Worm (Caenorhabditis elegans) whole organism, young adult: ENCODE results near the gene F22E5.8.

ENCODE experiments used
- F22D6.2 ChIP-seq: sonication (generic microtip); optimal IDR thresholded peaks from 2 replicates; lab custom pipeline; 2016; ENCODE audit warnings: mild to moderate bottlenecking, missing genetic modification characterization, missing compliant biosample characterization
- F49E8.2 ChIP-seq: sonication (generic microtip); optimal IDR thresholded peaks from 3 replicates; lab custom pipeline; 2017; ENCODE audit warnings: missing genetic modification characterization, mild to moderate bottlenecking, missing compliant biosample characterization, antibody characterized with exemption, moderate library complexity; ENCODE audit not compliant: insufficient read depth
- F52B5.7 ChIP-seq: sonication (generic microtip); optimal IDR thresholded peaks from 2 replicates; lab custom pipeline; 2016; ENCODE audit warnings: mild to moderate bottlenecking, missing genetic modification characterization, missing compliant biosample characterization
- Y67H2A.10 ChIP-seq: fragments of 200-800 bp; sonication (Bioruptor generic); conservative IDR thresholded peaks from 2 replicates; pipeline ENCODE4 v1.3.6; 2022; ENCODE audit warnings: missing genetic modification reagents, missing genetic modification characterization, missing compliant biosample characterization
- ZK185.1 ChIP-seq: sonication (generic microtip); optimal IDR thresholded peaks from 2 replicates; lab custom pipeline; 2016; ENCODE audit warnings: mild to moderate bottlenecking, missing genetic modification characterization, missing compliant biosample characterization; ENCODE audit not compliant: poor library complexity, severe bottlenecking
- ceh-58 ChIP-seq: fragments of 200-800 bp; sonication (Bioruptor generic); IDR thresholded peaks from 2 replicates; pipeline ENCODE4 v1.3.6; 2022; ENCODE audit warnings: missing genetic modification characterization, missing compliant biosample characterization
- ceh-91 ChIP-seq: fragments of 200-800 bp; sonication (Bioruptor generic); IDR thresholded peaks from 2 replicates; pipeline ENCODE4 v1.3.6; 2022; ENCODE audit warnings: missing genetic modification reagents, missing genetic modification characterization, missing compliant biosample characterization
- efl-1 ChIP-seq: fragments of 150-350 bp; optimal IDR thresholded peaks from 2 replicates; lab custom pipeline; 2014; ENCODE audit warnings: missing biosample characterization, missing genetic modification reagents, missing genetic modification characterization
- him-1 ChIP-seq: sonication (generic microtip); optimal IDR thresholded peaks from 2 replicates; lab custom pipeline; 2016; ENCODE audit warnings: missing genotype, missing genetic modification reagents, missing genetic modification characterization, missing compliant biosample characterization
- hrde-1 ChIP-seq: sonication (generic microtip); optimal IDR thresholded peaks from 2 replicates; lab custom pipeline; 2016; ENCODE audit warnings: missing genetic modification characterization, mild to moderate bottlenecking, missing compliant biosample characterization, moderate library complexity, missing genotype, missing genetic modification reagents, borderline replicate concordance
- let-526 ChIP-seq: fragments of 200-800 bp; sonication (Bioruptor generic); IDR thresholded peaks from 2 replicates; pipeline ENCODE4 v1.3.6; 2022; ENCODE audit warnings: missing genetic modification reagents, missing genetic modification characterization, missing compliant biosample characterization
- lin-26 ChIP-seq: fragments of 200-800 bp; sonication (Bioruptor generic); IDR thresholded peaks from 2 replicates; pipeline ENCODE4 v1.3.6; 2022; ENCODE audit warnings: missing genetic modification reagents, missing genetic modification characterization, missing compliant biosample characterization
- lin-35 ChIP-seq, 3 experiments: fragments of 150-350 bp in 2 of 3; sonication (generic microtip) in 1 of 3; optimal IDR thresholded peaks; 2 replicates each; lab custom pipeline; 2014 to 2018; ENCODE audit warnings: missing biosample characterization in 3 of 3, missing genetic modification characterization in 3 of 3, missing genetic modification reagents in 3 of 3
- sea-2 ChIP-seq: fragments of 200-800 bp; sonication (Bioruptor generic); IDR thresholded peaks from 2 replicates; pipeline ENCODE4 v1.3.6; 2022; ENCODE audit warnings: missing genetic modification characterization, missing compliant biosample characterization

DNA sequence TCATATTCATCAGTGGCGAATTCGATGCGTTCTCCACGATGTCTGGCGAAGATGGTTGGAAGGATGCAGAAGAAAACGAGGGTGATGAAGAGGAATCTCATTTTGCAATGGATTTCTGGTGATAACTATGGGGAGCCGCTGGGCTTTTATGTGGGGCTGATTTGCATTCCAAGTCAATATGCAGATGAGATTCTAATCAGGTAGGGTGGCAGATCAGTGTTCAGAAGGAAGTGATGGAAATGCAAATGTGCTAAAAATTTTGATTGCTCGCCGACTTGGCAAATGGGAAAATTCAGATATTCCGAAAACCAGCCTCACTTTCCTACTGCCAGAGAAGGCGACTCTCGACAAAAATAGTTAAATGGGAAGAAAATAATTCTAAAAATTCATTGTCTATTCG, 50.2 kb downstream of the F22E5.8 start, which contains the start of gene nspf-3:
- TF ChIP-seq him-1 (tag; lab: Kevin White, UChicago) (no peak), efl-1 (GFP tag; lab: Kevin White, UChicago) (no peak), lin-35 (GFP tag; optimal IDR thresholded peaks at IDR 0.05; lab: Kevin White, UChicago) (no peak), F52B5.7 (tag; lab: Kevin White, UChicago) (no peak), ceh-91 (GFP tag; lab: Robert Waterston, UW) (no peak), Y67H2A.10 (no peak), F22D6.2 (no peak), ceh-58 (no peak), lin-26 (GFP tag; lab: Robert Waterston, UW) (no peak), let-526 (no peak), sea-2 (GFP tag; lab: Robert Waterston, UW) (no peak), hrde-1 (tag; lab: Kevin White, UChicago) (no peak), ZK185.1 (tag; lab: Kevin White, UChicago) (no peak), F49E8.2 (no peak)
